Worm (Caenorhabditis elegans) whole organism, L1 larva: Measurements from ENCODE around the gene cyl-1.

Experiments used
- C04F5.9 ChIP-seq: sonication (generic microtip); optimal IDR thresholded peaks from 2 replicates; lab custom pipeline; 2016; ENCODE audit warnings: missing genetic modification characterization, missing compliant biosample characterization
- C16A3.4 ChIP-seq: fragments of 150-350 bp; optimal IDR thresholded peaks from 2 replicates; lab custom pipeline; 2014; ENCODE audit warnings: missing biosample characterization, missing genetic modification characterization
- F16B12.6 ChIP-seq: fragments of 150-350 bp; optimal IDR thresholded peaks from 2 replicates; lab custom pipeline; 2014; ENCODE audit warnings: missing biosample characterization, missing genetic modification characterization
- blmp-1 ChIP-seq: fragments of 150-350 bp; optimal IDR thresholded peaks from 2 replicates; lab custom pipeline; 2014; ENCODE audit warnings: missing biosample characterization, missing genetic modification characterization
- ceh-82 ChIP-seq, 3 experiments: fragments of 150-350 bp in 1 of 3; sonication (generic microtip) in 2 of 3; optimal IDR thresholded peaks; 2 replicates each; lab custom pipeline; 2014 to 2017; ENCODE audit warnings: missing biosample characterization in 3 of 3, missing genetic modification characterization in 3 of 3
- dpl-1 ChIP-seq, 3 experiments: fragments of 150-350 bp in 2 of 3; sonication (generic microtip) in 1 of 3; optimal IDR thresholded peaks; 2 replicates each; lab custom pipeline; 2014 to 2017; ENCODE audit warnings: missing biosample characterization in 3 of 3, missing genetic modification characterization in 3 of 3, missing genetic modification reagents in 3 of 3
- dsc-1 ChIP-seq: sonication (generic microtip); optimal IDR thresholded peaks from 2 replicates; lab custom pipeline; 2016; ENCODE audit warnings: mild to moderate bottlenecking, missing genetic modification characterization, missing compliant biosample characterization
- efl-1 ChIP-seq, 4 experiments: fragments of 150-350 bp; optimal IDR thresholded peaks in 3 of 4; peaks in 1 of 4; 1 replicate in 1 of 4; 2 replicates in 3 of 4; lab custom pipeline; 2014; ENCODE audit warnings: missing biosample characterization in 2 of 4, missing genetic modification characterization in 2 of 4, missing genetic modification reagents in 2 of 4
- egl-13 ChIP-seq: sonication (generic microtip); optimal IDR thresholded peaks from 2 replicates; lab custom pipeline; 2016; ENCODE audit warnings: missing genotype, missing genetic modification reagents, missing genetic modification characterization, missing compliant biosample characterization
- elt-2 ChIP-seq: sonication (generic microtip); optimal IDR thresholded peaks from 2 replicates; lab custom pipeline; 2016; ENCODE audit warnings: missing genetic modification characterization, mild to moderate bottlenecking, inconsistent platforms, missing compliant biosample characterization, missing genetic modification reagents
- elt-3 ChIP-seq, 6 experiments: fragments of 150-350 bp in 1 of 6; sonication (generic microtip); optimal IDR thresholded peaks; 2 replicates each; lab custom pipeline; 2017 to 2018; ENCODE audit warnings: missing biosample characterization in 6 of 6, missing genetic modification characterization in 6 of 6, inconsistent platforms in 1 of 6
- fkh-10 ChIP-seq: sonication (generic microtip); optimal IDR thresholded peaks from 2 replicates; lab custom pipeline; 2017; ENCODE audit warnings: missing biosample characterization, missing genetic modification reagents, missing genetic modification characterization
- fkh-8 ChIP-seq: sonication (generic microtip); optimal IDR thresholded peaks from 2 replicates; lab custom pipeline; 2016; ENCODE audit warnings: mild to moderate bottlenecking, missing genetic modification characterization, missing compliant biosample characterization
- fos-1 ChIP-seq: fragments of 150-350 bp; optimal IDR thresholded peaks from 2 replicates; lab custom pipeline; 2014; ENCODE audit warnings: missing biosample characterization, missing genetic modification characterization
- grh-1 ChIP-seq: fragments of 200-800 bp; sonication (Bioruptor generic); IDR thresholded peaks from 2 replicates; pipeline ENCODE4 v1.3.6; 2022; ENCODE audit warnings: missing genetic modification reagents, missing genetic modification characterization, missing compliant biosample characterization
- irx-1 ChIP-seq: sonication (generic microtip); optimal IDR thresholded peaks from 2 replicates; lab custom pipeline; 2016; ENCODE audit warnings: missing genetic modification characterization, missing compliant biosample characterization
- isw-1 ChIP-seq: fragments of 200-800 bp; sonication (Bioruptor generic); IDR thresholded peaks from 2 replicates; pipeline ENCODE4 v1.3.6; 2022; ENCODE audit warnings: missing genetic modification characterization, missing compliant biosample characterization
- lin-13 ChIP-seq: fragments of 150-350 bp; optimal IDR thresholded peaks from 2 replicates; lab custom pipeline; 2014; ENCODE audit warnings: missing biosample characterization, missing genetic modification reagents, missing genetic modification characterization
- lin-14 ChIP-seq: fragments of 200-800 bp; sonication (Bioruptor generic); optimal IDR thresholded peaks from 2 replicates; lab custom pipeline; 2018; ENCODE audit warnings: mild to moderate bottlenecking, missing genetic modification characterization, moderate library complexity, missing compliant biosample characterization
- lin-15B ChIP-seq: fragments of 150-350 bp; sonication (generic microtip); optimal IDR thresholded peaks from 3 replicates; lab custom pipeline; 2014; ENCODE audit warnings: missing biosample characterization, missing genetic modification characterization
- lin-35 ChIP-seq, 2 experiments: fragments of 150-350 bp; optimal IDR thresholded peaks; 2 replicates each; lab custom pipeline; 2014; ENCODE audit warnings: missing biosample characterization in 2 of 2, missing genetic modification characterization in 2 of 2, missing genetic modification reagents in 2 of 2
- lsy-2 ChIP-seq, 2 experiments: fragments of 150-350 bp; optimal IDR thresholded peaks; 2 replicates each; lab custom pipeline; 2014; ENCODE audit warnings: missing biosample characterization in 2 of 2, missing genetic modification characterization in 2 of 2
- mep-1 ChIP-seq: fragments of 150-350 bp; optimal IDR thresholded peaks from 2 replicates; lab custom pipeline; 2014; ENCODE audit warnings: missing biosample characterization, missing genetic modification characterization
- nhr-19 ChIP-seq: fragments of 200-800 bp; sonication (Bioruptor generic); conservative IDR thresholded peaks from 2 replicates; pipeline ENCODE4 v1.3.6; 2022; ENCODE audit warnings: missing genetic modification characterization, missing compliant biosample characterization
- nhr-20 ChIP-seq: sonication (generic microtip); optimal IDR thresholded peaks from 2 replicates; lab custom pipeline; 2016; ENCODE audit warnings: mild to moderate bottlenecking, missing genetic modification characterization, missing compliant biosample characterization
- nhr-47 ChIP-seq: sonication (generic microtip); optimal IDR thresholded peaks from 2 replicates; lab custom pipeline; 2016; ENCODE audit warnings: mild to moderate bottlenecking, missing genetic modification characterization, moderate library complexity, missing compliant biosample characterization
- nhr-71 ChIP-seq: sonication (generic microtip); optimal IDR thresholded peaks from 2 replicates; lab custom pipeline; 2016; ENCODE audit warnings: mild to moderate bottlenecking, missing genetic modification characterization, moderate library complexity, missing compliant biosample characterization
- nhr-77 ChIP-seq: fragments of 150-350 bp; optimal IDR thresholded peaks from 2 replicates; lab custom pipeline; 2014; ENCODE audit warnings: missing biosample characterization, missing genetic modification characterization
- nhr-85 ChIP-seq: sonication (generic microtip); peaks from one replicate; lab custom pipeline; 2016; ENCODE audit warnings: missing genetic modification characterization, inconsistent platforms, missing compliant biosample characterization
- nhr-90 ChIP-seq: sonication (generic microtip); optimal IDR thresholded peaks from 2 replicates; lab custom pipeline; 2016; ENCODE audit warnings: mild to moderate bottlenecking, missing genetic modification characterization, missing compliant biosample characterization; ENCODE audit not compliant: poor library complexity
- pax-3 ChIP-seq: fragments of 200-800 bp; sonication (Bioruptor generic); optimal IDR thresholded peaks from 2 replicates; lab custom pipeline; 2018; ENCODE audit warnings: mild to moderate bottlenecking, missing genetic modification characterization, moderate library complexity, missing compliant biosample characterization
- rnt-1 ChIP-seq: sonication (generic microtip); optimal IDR thresholded peaks from 2 replicates; lab custom pipeline; 2016; ENCODE audit warnings: mild to moderate bottlenecking, missing genetic modification characterization, moderate library complexity, missing compliant biosample characterization
- skn-1 ChIP-seq: fragments of 150-350 bp; optimal IDR thresholded peaks from 2 replicates; lab custom pipeline; 2014; ENCODE audit warnings: missing biosample characterization, missing genetic modification characterization
- snpc-4 ChIP-seq: fragments of 150-350 bp; optimal IDR thresholded peaks from 2 replicates; lab custom pipeline; 2014; ENCODE audit warnings: missing biosample characterization, missing genetic modification characterization
- snu-23 ChIP-seq: sonication (generic microtip); optimal IDR thresholded peaks from 2 replicates; lab custom pipeline; 2016; ENCODE audit warnings: missing genetic modification characterization, missing compliant biosample characterization
- sup-37 ChIP-seq: fragments of 200-800 bp; sonication (Bioruptor generic); optimal IDR thresholded peaks from 2 replicates; lab custom pipeline; 2018; ENCODE audit warnings: mild to moderate bottlenecking, missing genetic modification characterization, missing compliant biosample characterization
- swsn-7 ChIP-seq: sonication (generic microtip); optimal IDR thresholded peaks from 2 replicates; lab custom pipeline; 2016; ENCODE audit warnings: missing genetic modification characterization, missing compliant biosample characterization
- tbx-2 ChIP-seq: sonication (generic microtip); optimal IDR thresholded peaks from 2 replicates; lab custom pipeline; 2016; ENCODE audit warnings: missing genetic modification characterization, missing compliant biosample characterization
- unc-130 ChIP-seq: fragments of 150-350 bp; optimal IDR thresholded peaks from 2 replicates; lab custom pipeline; 2017; ENCODE audit warnings: missing biosample characterization, missing genetic modification characterization, inconsistent platforms
- unc-86 ChIP-seq: sonication (generic microtip); optimal IDR thresholded peaks from 2 replicates; lab custom pipeline; 2016; ENCODE audit warnings: missing genetic modification characterization, missing compliant biosample characterization
- xbp-1 ChIP-seq: sonication (generic microtip); optimal IDR thresholded peaks from 2 replicates; lab custom pipeline; 2016; ENCODE audit warnings: missing genetic modification characterization, missing compliant biosample characterization

Gene cyl-1

DNA sequence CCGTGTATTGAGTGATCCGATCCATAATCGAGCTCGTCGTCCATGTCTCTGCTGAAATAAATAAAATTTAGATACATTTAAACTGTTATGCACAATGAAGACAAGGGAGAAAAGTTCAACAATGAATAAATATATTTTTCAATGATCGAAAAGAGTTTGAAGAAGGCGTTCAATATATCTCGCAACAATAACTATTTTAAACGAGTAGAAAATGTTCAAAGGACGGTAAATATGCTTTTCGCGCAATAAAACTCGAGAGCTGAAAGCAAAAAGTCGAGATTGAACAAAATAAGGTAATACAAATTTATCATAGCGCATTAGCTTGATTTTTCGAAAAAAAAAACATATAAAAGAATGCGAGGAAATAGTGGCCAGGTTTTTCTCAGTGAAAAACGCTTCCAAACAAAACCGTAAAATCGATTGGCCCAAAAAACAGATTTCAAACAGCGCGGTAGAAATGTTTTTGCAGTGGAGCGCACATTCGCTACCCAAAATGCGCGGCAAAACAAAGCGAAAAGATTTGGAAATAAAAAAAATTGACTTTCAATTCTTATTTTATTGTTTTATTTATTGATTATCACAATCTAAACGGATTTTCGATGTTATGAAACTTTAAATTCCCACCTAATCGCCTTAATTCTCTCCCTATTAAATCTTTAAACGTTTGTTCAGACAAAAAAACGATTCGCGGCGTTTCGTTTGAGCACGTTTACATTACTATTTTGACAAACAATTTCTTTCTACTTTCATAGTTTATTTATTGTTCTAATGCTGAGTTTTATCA lies 47.5 kb upstream of the cyl-1 start, which contains the start of the genes kup-1 and F10C2.4:
Gene kup-1, minus strand, starts transcription at position 51 of the 784 bp plus-strand sequence.
Gene F10C2.4, plus strand, starts transcription at position 734 of the 784 bp plus-strand sequence.
- TF ChIP-seq snpc-4 (peak; percentile 19), efl-1 (optimal IDR thresholded peaks at IDR 0.05; lab: Kevin White, UChicago) (peak; percentile 89 to 95), efl-1 (GFP tag; optimal IDR thresholded peaks at IDR 0.05 in 1 of 2; lab: Kevin White, UChicago) (peak; percentile 94 to 99), lin-15B (tag; lab: Kevin White, UChicago) (peak; percentile 74), isw-1 (peak; percentile 48), unc-86 (tag; lab: Kevin White, UChicago) (peak; percentile 48), F16B12.6 (tag; lab: Kevin White, UChicago) (peak; percentile 11), tbx-2 (peak; percentile 66), dpl-1 (GFP tag; optimal IDR thresholded peaks at IDR 0.05; lab: Kevin White, UChicago) (peak; percentile 92 to 96 (median 94)), elt-3 (tag; optimal IDR thresholded peaks at IDR 0.05; lab: Kevin White, UChicago) (peak in 2 of 6 experiments; percentile 50 to 62), blmp-1 (tag; lab: Kevin White, UChicago) (peak; percentile 60), lin-14 (no peak), nhr-20 (peak; percentile 71), mep-1 (tag; lab: Kevin White, UChicago) (peak; percentile 5), rnt-1 (tag; lab: Kevin White, UChicago) (peak; percentile 50), snu-23 (GFP tag; lab: Kevin White, UChicago) (peak; percentile 76), nhr-77 (tag; lab: Kevin White, UChicago) (peak; percentile 51), irx-1 (peak; percentile 34), fkh-8 (peak; percentile 42), fkh-10 (GFP tag; lab: Kevin White, UChicago) (no peak), fos-1 (tag; lab: Kevin White, UChicago) (no peak), dsc-1 (tag; lab: Kevin White, UChicago) (peak; percentile 28), xbp-1 (tag; lab: Kevin White, UChicago) (peak; percentile 64), grh-1 (GFP tag; lab: Robert Waterston, UW) (no peak), swsn-7 (tag; lab: Kevin White, UChicago) (peak; percentile 54), nhr-19 (GFP tag; lab: Robert Waterston, UW) (peak; percentile 48), C04F5.9 (tag; lab: Kevin White, UChicago) (peak; percentile 26), lin-35 (GFP tag; optimal IDR thresholded peaks at IDR 0.05; lab: Kevin White, UChicago) (peak; percentile 93 to 96), C16A3.4 (tag; lab: Kevin White, UChicago) (peak; percentile 63), nhr-71 (tag; lab: Kevin White, UChicago) (peak; percentile 82), nhr-85 (peak; percentile 81), ceh-82 (tag; optimal IDR thresholded peaks at IDR 0.05; lab: Kevin White, UChicago) (peak in 1 of 3 experiments; percentile 63), sup-37 (GFP tag; lab: Kevin White, UChicago) (no peak), nhr-90 (tag; lab: Kevin White, UChicago) (peak; percentile 27), skn-1 (tag; lab: Kevin White, UChicago) (peak; percentile 58), unc-130 (no peak), lin-13 (GFP tag; lab: Kevin White, UChicago) (no peak), nhr-47 (peak; percentile 63), egl-13 (no peak), pax-3 (peak; percentile 55), lsy-2 (tag; optimal IDR thresholded peaks at IDR 0.05; lab: Kevin White, UChicago) (peak; percentile 63 to 84), elt-2 (tag; lab: Kevin White, UChicago) (no peak)
- TF ChIP-seq, all 84 proteins: peak for 32
